Worm (Caenorhabditis elegans) whole organism, young adult: ENCODE data around the gene F01G4.6.
A peak's percentile ranks its signal among the peaks of the same experiment; 100 is the strongest.

Experiments
- B0035.1 ChIP-seq: sonication (generic microtip); optimal IDR thresholded peaks from 2 replicates; lab custom pipeline; 2016; ENCODE audit warnings: missing genetic modification characterization, mild to moderate bottlenecking, missing compliant biosample characterization, missing genotype, missing genetic modification reagents
- F22D6.2 ChIP-seq: sonication (generic microtip); optimal IDR thresholded peaks from 2 replicates; lab custom pipeline; 2016; ENCODE audit warnings: mild to moderate bottlenecking, missing genetic modification characterization, missing compliant biosample characterization
- F49E8.2 ChIP-seq: sonication (generic microtip); optimal IDR thresholded peaks from 3 replicates; lab custom pipeline; 2017; ENCODE audit warnings: missing genetic modification characterization, mild to moderate bottlenecking, missing compliant biosample characterization, antibody characterized with exemption, moderate library complexity; ENCODE audit not compliant: insufficient read depth
- F55B11.4 ChIP-seq: sonication (generic microtip); optimal IDR thresholded peaks from 2 replicates; lab custom pipeline; 2016; ENCODE audit warnings: missing compliant biosample characterization, missing genetic modification characterization, borderline replicate concordance; ENCODE audit not compliant: insufficient read depth
- F57A8.1 ChIP-seq: fragments of 200-800 bp; sonication (Bioruptor generic); optimal IDR thresholded peaks from 2 replicates; lab custom pipeline; 2018; ENCODE audit warnings: mild to moderate bottlenecking, missing genetic modification characterization, moderate library complexity, missing compliant biosample characterization
- K12H6.12 ChIP-seq: fragments of 200-800 bp; sonication (Bioruptor generic); optimal IDR thresholded peaks from 2 replicates; lab custom pipeline; 2018; ENCODE audit warnings: mild to moderate bottlenecking, missing genetic modification characterization, missing compliant biosample characterization
- Y53F4B.3 ChIP-seq: fragments of 200-800 bp; sonication (Bioruptor generic); IDR thresholded peaks from 2 replicates; pipeline ENCODE4 v1.3.6; 2022; ENCODE audit warnings: missing genetic modification reagents, missing genetic modification characterization, missing compliant biosample characterization
- Y56A3A.18 ChIP-seq: fragments of 200-800 bp; sonication (Bioruptor generic); IDR thresholded peaks from 2 replicates; pipeline ENCODE4 v1.3.6; 2022; ENCODE audit warnings: missing genetic modification reagents, missing genetic modification characterization, missing compliant biosample characterization
- ZK185.1 ChIP-seq: sonication (generic microtip); optimal IDR thresholded peaks from 2 replicates; lab custom pipeline; 2016; ENCODE audit warnings: mild to moderate bottlenecking, missing genetic modification characterization, missing compliant biosample characterization; ENCODE audit not compliant: poor library complexity, severe bottlenecking
- aptf-2 ChIP-seq: fragments of 200-800 bp; sonication (Bioruptor generic); conservative IDR thresholded peaks from 2 replicates; pipeline ENCODE4 v1.3.6; 2022; ENCODE audit warnings: missing genetic modification reagents, missing genetic modification characterization, missing compliant biosample characterization
- attf-3 ChIP-seq: fragments of 200-800 bp; sonication (Bioruptor generic); conservative IDR thresholded peaks from 2 replicates; pipeline ENCODE4 v1.3.6; 2022; ENCODE audit warnings: missing genetic modification reagents, missing genetic modification characterization, missing compliant biosample characterization
- ceh-100 ChIP-seq: fragments of 200-800 bp; sonication (Bioruptor generic); IDR thresholded peaks from 2 replicates; pipeline ENCODE4 v1.3.6; 2022; ENCODE audit warnings: missing genetic modification reagents, missing genetic modification characterization, missing compliant biosample characterization
- ceh-40 ChIP-seq: fragments of 200-800 bp; sonication (Bioruptor generic); IDR thresholded peaks from 2 replicates; pipeline ENCODE4 v1.3.6; 2022; ENCODE audit warnings: missing genetic modification characterization, missing compliant biosample characterization
- ceh-58 ChIP-seq: fragments of 200-800 bp; sonication (Bioruptor generic); IDR thresholded peaks from 2 replicates; pipeline ENCODE4 v1.3.6; 2022; ENCODE audit warnings: missing genetic modification characterization, missing compliant biosample characterization
- egl-18 ChIP-seq: fragments of 200-800 bp; sonication (Bioruptor generic); IDR thresholded peaks from 2 replicates; pipeline ENCODE4 v1.3.6; 2022; ENCODE audit warnings: missing genetic modification reagents, missing genetic modification characterization, missing compliant biosample characterization
- hsf-1 ChIP-seq: fragments of 200-800 bp; sonication (Bioruptor generic); IDR thresholded peaks from 2 replicates; pipeline ENCODE4 v1.3.6; 2022; ENCODE audit warnings: missing genetic modification reagents, missing genetic modification characterization, missing compliant biosample characterization
- lag-1 ChIP-seq: fragments of 200-800 bp; sonication (Bioruptor generic); IDR thresholded peaks from 2 replicates; pipeline ENCODE4 v1.3.6; 2022; ENCODE audit warnings: missing genetic modification reagents, missing genetic modification characterization, missing compliant biosample characterization
- lir-1 ChIP-seq: fragments of 200-800 bp; sonication (Bioruptor generic); conservative IDR thresholded peaks from 2 replicates; pipeline ENCODE4 v1.3.6; 2022; ENCODE audit warnings: missing genetic modification reagents, missing genetic modification characterization, missing compliant biosample characterization
- lsy-27 ChIP-seq: sonication (generic microtip); optimal IDR thresholded peaks from 2 replicates; lab custom pipeline; 2017; ENCODE audit warnings: missing genetic modification characterization, mild to moderate bottlenecking, missing compliant biosample characterization, antibody characterized with exemption, missing genotype, borderline replicate concordance; ENCODE audit not compliant: insufficient read depth
- madf-10 ChIP-seq: sonication (generic microtip); optimal IDR thresholded peaks from 2 replicates; lab custom pipeline; 2016; ENCODE audit warnings: mild to moderate bottlenecking, missing genetic modification characterization, missing compliant biosample characterization
- madf-6 ChIP-seq: fragments of 200-800 bp; sonication (Bioruptor generic); IDR thresholded peaks from 2 replicates; pipeline ENCODE4 v1.3.6; 2022; ENCODE audit warnings: missing genetic modification reagents, missing genetic modification characterization, missing compliant biosample characterization
- madf-8 ChIP-seq: fragments of 200-800 bp; sonication (Bioruptor generic); conservative IDR thresholded peaks from 2 replicates; pipeline ENCODE4 v1.3.6; 2022; ENCODE audit warnings: missing genetic modification reagents, missing genetic modification characterization, missing compliant biosample characterization
- mcd-1 ChIP-seq: fragments of 200-800 bp; sonication (Bioruptor generic); IDR thresholded peaks from 2 replicates; pipeline ENCODE4 v1.3.6; 2022; ENCODE audit warnings: missing genetic modification reagents, missing genetic modification characterization, missing compliant biosample characterization
- mel-28 ChIP-seq: sonication (generic microtip); optimal IDR thresholded peaks from 2 replicates; lab custom pipeline; 2016; ENCODE audit warnings: borderline replicate concordance, mild to moderate bottlenecking, missing genetic modification characterization, missing compliant biosample characterization
- mxl-1 ChIP-seq: sonication (generic microtip); optimal IDR thresholded peaks from 2 replicates; lab custom pipeline; 2016; ENCODE audit warnings: missing genetic modification characterization, missing compliant biosample characterization
- nfyb-1 ChIP-seq: fragments of 200-800 bp; sonication (Bioruptor generic); IDR thresholded peaks from 2 replicates; pipeline ENCODE4 v1.3.6; 2022; ENCODE audit warnings: missing genetic modification reagents, missing genetic modification characterization, missing compliant biosample characterization
- nhr-27 ChIP-seq: fragments of 200-800 bp; sonication (Bioruptor generic); optimal IDR thresholded peaks from 2 replicates; lab custom pipeline; 2018; ENCODE audit warnings: mild to moderate bottlenecking, missing genetic modification characterization, moderate library complexity, missing compliant biosample characterization
- pbrm-1 ChIP-seq: fragments of 200-800 bp; sonication (Bioruptor generic); IDR thresholded peaks from 2 replicates; pipeline ENCODE4 v1.3.6; 2022; ENCODE audit warnings: missing genetic modification reagents, missing genetic modification characterization, missing compliant biosample characterization
- rec-8 ChIP-seq, 2 experiments: sonication (generic microtip); optimal IDR thresholded peaks; 2 replicates each; lab custom pipeline; 2016; ENCODE audit warnings: mild to moderate bottlenecking in 2 of 2, missing genetic modification characterization in 2 of 2, missing genetic modification reagents in 2 of 2, missing genotype in 2 of 2, missing biosample characterization in 1 of 2, missing compliant biosample characterization in 1 of 2, moderate library complexity in 1 of 2
- rpc-1 ChIP-seq, 2 experiments: fragments of 150-350 bp in 1 of 2; sonication (generic microtip) in 1 of 2; optimal IDR thresholded peaks; 2 replicates each; lab custom pipeline; 2014 to 2018; ENCODE audit warnings: missing biosample characterization in 1 of 2, missing genetic modification characterization in 1 of 2, missing genetic modification reagents in 1 of 2, missing genotype in 1 of 2
- sdz-38 ChIP-seq: sonication (generic microtip); optimal IDR thresholded peaks from 2 replicates; lab custom pipeline; 2016; ENCODE audit warnings: missing genotype, missing genetic modification characterization, missing compliant biosample characterization
- snpc-1.1 ChIP-seq: sonication (generic microtip); optimal IDR thresholded peaks from 2 replicates; lab custom pipeline; 2017; ENCODE audit warnings: missing genetic modification characterization, mild to moderate bottlenecking, missing compliant biosample characterization, antibody characterized with exemption, moderate library complexity, missing genotype, missing genetic modification reagents; ENCODE audit not compliant: insufficient read depth
- snpc-3.4 ChIP-seq: sonication (generic microtip); optimal IDR thresholded peaks from 2 replicates; lab custom pipeline; 2017; ENCODE audit warnings: missing genetic modification characterization, mild to moderate bottlenecking, missing compliant biosample characterization, antibody characterized with exemption, moderate library complexity, missing genotype, missing genetic modification reagents
- snpc-4 ChIP-seq, 5 experiments: fragments of 150-350 bp in 1 of 5; sonication (generic microtip) in 4 of 5; optimal IDR thresholded peaks; 2 replicates each; lab custom pipeline; 2014 to 2018; ENCODE audit warnings: missing genetic modification characterization in 5 of 5, missing biosample characterization in 3 of 5, antibody characterized with exemption in 2 of 5, mild to moderate bottlenecking in 2 of 5, missing compliant biosample characterization in 2 of 5, missing genotype in 2 of 5, moderate library complexity in 2 of 5, missing genetic modification reagents in 1 of 5
- xnd-1 ChIP-seq: sonication (generic microtip); optimal IDR thresholded peaks from 2 replicates; lab custom pipeline; 2016; ENCODE audit warnings: missing genotype, missing genetic modification reagents, missing genetic modification characterization, missing compliant biosample characterization

F01G4.6 gene

ce11 chrIV:11142314-11143227 is 6.7 kb downstream of the F01G4.6 start, which contains the start of gene skih-2 (continued):
- TF ChIP-seq ceh-40: no peak
- peak; percentile 95 for TF ChIP-seq madf-6
- TF ChIP-seq snpc-4 (GFP tag; optimal IDR thresholded peaks at IDR 0.05; lab: Kevin White, UChicago): no peak
- TF ChIP-seq snpc-4 (tag; optimal IDR thresholded peaks at IDR 0.05; lab: Kevin White, UChicago): peak in 2 of 4 experiments; percentile 16 to 20
- TF ChIP-seq nhr-27 (tag; lab: Kevin White, UChicago): no peak
- TF ChIP-seq hsf-1 (GFP tag; lab: Robert Waterston, UW): peak; percentile 98
- TF ChIP-seq mel-28 (tag; lab: Kevin White, UChicago): no peak
- TF ChIP-seq F55B11.4 (tag; lab: Kevin White, UChicago): no peak
- TF ChIP-seq mcd-1 (GFP tag; lab: Robert Waterston, UW): no peak
- no peak for TF ChIP-seq egl-18 (GFP tag; lab: Robert Waterston, UW)
- TF ChIP-seq rpc-1 (optimal IDR thresholded peaks at IDR 0.05; lab: Kevin White, UChicago): no peak
- no peak for TF ChIP-seq rpc-1 (tag; optimal IDR thresholded peaks at IDR 0.05; lab: Kevin White, UChicago)
- no peak for TF ChIP-seq ZK185.1
- peak; percentile 78 for TF ChIP-seq madf-8
- TF ChIP-seq lir-1 (GFP tag; lab: Robert Waterston, UW): no peak
- peak; percentile 44 for TF ChIP-seq ceh-100 (GFP tag; lab: Robert Waterston, UW)
- no peak for TF ChIP-seq lag-1 (GFP tag; lab: Robert Waterston, UW)
- TF ChIP-seq B0035.1 (tag; lab: Kevin White, UChicago): no peak
- TF ChIP-seq madf-10 (tag; lab: Kevin White, UChicago): no peak
- no peak for TF ChIP-seq pbrm-1 (GFP tag; lab: Robert Waterston, UW)
- TF ChIP-seq Y53F4B.3 (GFP tag; lab: Robert Waterston, UW): no peak
- no peak for TF ChIP-seq lsy-27
- no peak for TF ChIP-seq sdz-38 (tag; lab: Kevin White, UChicago)
- no peak for TF ChIP-seq aptf-2
- TF ChIP-seq Y56A3A.18 (GFP tag; lab: Robert Waterston, UW): no peak
- no peak for TF ChIP-seq rec-8 (tag; optimal IDR thresholded peaks at IDR 0.05; lab: Kevin White, UChicago)
- no peak for TF ChIP-seq mxl-1 (tag; lab: Kevin White, UChicago)
- TF ChIP-seq F57A8.1 (GFP tag; lab: Kevin White, UChicago): no peak
- peak; percentile 45; the same call in 1 of the 2 replicates for TF ChIP-seq nfyb-1
- TF ChIP-seq F22D6.2: no peak
- no peak for TF ChIP-seq K12H6.12 (tag; lab: Kevin White, UChicago)
- peak; percentile 66 for TF ChIP-seq F49E8.2 (tag; lab: Kevin White, UChicago)
- peak; percentile 14 for TF ChIP-seq snpc-3.4 (tag; lab: Kevin White, UChicago)
- TF ChIP-seq xnd-1 (tag; lab: Kevin White, UChicago): peak; percentile 91
- TF ChIP-seq ceh-58 (GFP tag; lab: Robert Waterston, UW): no peak
- no peak for TF ChIP-seq attf-3 (GFP tag; lab: Robert Waterston, UW)
- no peak for TF ChIP-seq snpc-1.1 (tag; lab: Kevin White, UChicago)
